Fruit fly (Drosophila melanogaster) whole organism, prepupa: ENCODE results near the gene nkd.

ENCODE experiments used
- Blimp-1 ChIP-seq: fragments of 200-800 bp; sonication (Bioruptor generic); optimal IDR thresholded peaks from 3 replicates; lab custom pipeline; 2017; ENCODE audit warnings: missing biosample characterization, missing genetic modification characterization, mild to moderate bottlenecking, moderate library complexity, missing genetic modification reagents
- CG10669 ChIP-seq: fragments of 200-800 bp; sonication (Bioruptor generic); optimal IDR thresholded peaks from 3 replicates; lab custom pipeline; 2018; ENCODE audit warnings: missing biosample characterization, mild to moderate bottlenecking, missing genetic modification characterization, moderate library complexity
- CG11294 ChIP-seq: fragments of 200-800 bp; sonication (Bioruptor generic); IDR thresholded peaks from 2 replicates; pipeline ENCODE4 v1.3.6; 2022; ENCODE audit warnings: missing biosample characterization, missing genetic modification characterization
- CG15336 ChIP-seq: fragments of 200-800 bp; sonication (Bioruptor generic); IDR thresholded peaks from 2 replicates; pipeline ENCODE4 v1.3.6; 2022; ENCODE audit warnings: missing biosample characterization, missing genetic modification characterization
- CG1621 ChIP-seq: fragments of 200-800 bp; sonication (Bioruptor generic); optimal IDR thresholded peaks from 3 replicates; lab custom pipeline; 2018; ENCODE audit warnings: missing biosample characterization, mild to moderate bottlenecking, missing genetic modification characterization
- CG6163 ChIP-seq: fragments of 200-800 bp; sonication (Bioruptor generic); IDR thresholded peaks from 3 replicates; pipeline ENCODE4 v1.3.6; 2022; ENCODE audit warnings: missing biosample characterization, missing genetic modification characterization
- CG7368 ChIP-seq: fragments of 200-800 bp; sonication (Bioruptor generic); optimal IDR thresholded peaks from 3 replicates; lab custom pipeline; 2016; ENCODE audit warnings: missing biosample characterization, missing genetic modification characterization
- CG8119 ChIP-seq: fragments of 200-800 bp; sonication (Bioruptor generic); IDR thresholded peaks from 3 replicates; pipeline ENCODE4 v1.3.6; 2022; ENCODE audit warnings: missing biosample characterization, missing genetic modification characterization
- CG9139 ChIP-seq: fragments of 200-800 bp; sonication (Bioruptor generic); optimal IDR thresholded peaks from 3 replicates; lab custom pipeline; 2017; ENCODE audit warnings: missing biosample characterization, mild to moderate bottlenecking, missing genetic modification characterization
- Hr4 ChIP-seq: fragments of 200-800 bp; sonication (Bioruptor generic); optimal IDR thresholded peaks from 3 replicates; lab custom pipeline; 2016; ENCODE audit warnings: missing biosample characterization, missing genetic modification characterization
- Lpt ChIP-seq: fragments of 200-800 bp; sonication (Bioruptor generic); optimal IDR thresholded peaks from 3 replicates; lab custom pipeline; 2016; ENCODE audit warnings: missing biosample characterization, missing genetic modification characterization
- OdsH ChIP-seq: fragments of 200-800 bp; sonication (Bioruptor generic); optimal IDR thresholded peaks from 3 replicates; lab custom pipeline; 2016; ENCODE audit warnings: missing biosample characterization, missing genetic modification characterization
- achi ChIP-seq: fragments of 200-800 bp; sonication (Bioruptor generic); optimal IDR thresholded peaks from 3 replicates; lab custom pipeline; 2016; ENCODE audit warnings: missing biosample characterization, missing genetic modification characterization
- svp ChIP-seq: fragments of 200-800 bp; sonication (Bioruptor generic); peaks from one replicate; lab custom pipeline; 2016; ENCODE audit warnings: missing biosample characterization, missing genetic modification characterization

DNA sequence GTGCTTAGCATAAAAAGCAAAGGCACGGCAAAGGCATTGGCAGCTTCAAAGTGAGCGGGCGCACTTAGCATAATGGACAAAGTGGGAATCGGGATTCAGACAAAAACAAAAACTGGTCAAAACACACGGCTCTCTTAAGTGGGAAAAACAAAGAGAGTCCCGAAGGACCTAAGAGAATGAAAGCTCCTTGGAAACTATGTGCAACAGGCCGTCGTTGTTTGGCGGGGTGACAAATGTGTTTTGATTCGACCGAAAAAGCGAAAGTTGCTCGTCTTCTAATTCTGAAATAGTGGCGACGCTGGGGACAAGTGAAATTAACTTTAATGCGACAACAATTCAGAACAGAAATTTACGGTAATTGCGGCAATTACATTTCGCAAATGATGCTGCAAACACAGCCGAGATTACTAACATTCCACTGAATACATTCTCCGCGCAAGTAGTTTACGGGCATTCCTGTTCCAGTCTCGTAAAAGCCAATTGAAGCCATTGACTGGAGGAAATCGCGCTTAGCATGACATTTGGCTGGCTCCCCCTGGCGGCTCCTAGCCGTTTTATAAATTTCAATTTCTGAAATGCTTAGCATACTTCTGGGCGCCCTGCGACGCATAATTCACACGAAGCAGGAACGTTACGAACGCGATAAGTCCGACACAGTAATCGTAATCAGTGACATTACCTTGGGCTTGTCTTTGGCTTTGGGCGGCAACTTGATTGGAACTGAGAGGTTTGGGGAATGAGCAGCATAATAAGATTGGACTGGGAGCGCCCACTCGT lies 76.9 kb downstream of the nkd start:
- TF ChIP-seq achi (GFP tag; lab: Kevin White, UChicago) (no peak), CG1621 (tag; lab: Kevin White, UChicago) (no peak), Hr4 (GFP tag; lab: Kevin White, UChicago) (no peak), Blimp-1 (GFP tag; lab: Kevin White, UChicago) (no peak), Lpt (GFP tag; lab: Kevin White, UChicago) (no peak), CG9139 (GFP tag; lab: Kevin White, UChicago) (no peak), CG10669 (GFP tag; lab: Kevin White, UChicago) (no peak), CG11294 (GFP tag; lab: Robert Waterston, UW) (no peak), svp (GFP tag; lab: Kevin White, UChicago) (no peak), OdsH (GFP tag; lab: Kevin White, UChicago) (no peak), CG7368 (GFP tag; lab: Kevin White, UChicago) (no peak), CG6163 (0 out of 3 replicates have a peak, but pooled peaks have one; percentile 25), CG15336 (GFP tag; lab: Robert Waterston, UW) (no peak), CG8119 (GFP tag; lab: Robert Waterston, UW) (no peak)
